Worm (Caenorhabditis elegans): ENCODE results near the gene C38D4.7.

DNA sequence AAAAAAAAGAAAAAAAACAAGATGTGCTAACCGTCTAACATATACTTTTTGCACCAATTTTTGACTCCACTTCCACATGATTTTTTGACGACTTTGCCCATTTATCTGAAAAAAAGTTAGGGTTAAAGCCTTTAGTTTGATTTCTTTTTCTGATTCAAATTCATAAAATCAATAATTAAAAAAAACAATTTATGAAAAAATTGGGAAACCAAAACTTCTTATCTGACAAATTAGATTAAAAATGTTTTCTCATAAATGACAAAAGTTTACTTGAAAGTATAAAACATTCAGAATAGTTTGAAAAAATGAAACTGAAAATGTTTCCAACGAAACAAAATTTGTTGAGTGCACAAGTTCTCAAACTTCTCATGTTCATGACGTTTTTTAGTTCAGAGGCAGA lies 8.7 kb upstream of the C38D4.7 start, which contains the start of gene F26A1.7:
- TF ChIP-seq blmp-1 (tag; optimal IDR thresholded peaks at IDR 0.05) (no peak), ces-1 (GFP tag; optimal IDR thresholded peaks at IDR 0.05) (no peak), mls-2 (tag; optimal IDR thresholded peaks at IDR 0.05) (no peak)
